Worm (Caenorhabditis elegans): Measurements from ENCODE around the gene ZK1058.3.
A peak's percentile ranks its signal among the peaks of the same experiment; 100 is the strongest.

The ZK1058.3 gene

DNA sequence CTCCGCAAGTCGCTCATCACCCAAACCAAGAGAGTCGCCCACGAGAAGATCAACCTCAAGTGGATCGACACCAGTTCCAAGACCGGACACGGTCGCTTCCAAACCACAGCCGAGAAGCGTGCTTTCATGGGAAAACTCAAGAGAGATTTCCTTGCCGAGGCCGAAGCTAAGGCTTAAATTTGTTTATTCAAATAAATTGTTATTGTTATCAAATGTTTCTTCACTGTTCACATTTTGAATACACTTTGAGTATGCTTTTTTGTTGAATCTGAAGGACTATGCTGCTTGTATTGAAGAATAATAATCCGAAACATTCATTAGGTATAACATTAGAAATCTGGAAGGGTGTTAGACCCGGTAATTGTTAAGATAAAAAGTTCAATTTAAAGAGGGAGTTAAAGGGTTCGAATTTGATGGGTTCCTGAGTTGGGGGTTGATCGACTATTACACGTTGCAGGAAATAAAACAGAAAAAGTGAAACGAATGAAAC is 49.3 kb upstream of the ZK1058.3 start (continued):
- peak; percentile 36 for TF ChIP-seq T20F7.1 (GFP tag; optimal IDR thresholded peaks at IDR 0.05)
- peak; percentile 3; the same call in 1 of the 2 replicates for TF ChIP-seq egl-43 (GFP tag; IDR thresholded peaks at IDR 0.05)
- peak; percentile 73 for TF ChIP-seq Y48G9A.11 (GFP tag; IDR thresholded peaks at IDR 0.05)
- TF ChIP-seq nhr-11 (tag; optimal IDR thresholded peaks at IDR 0.05) = no peak
- TF ChIP-seq skn-1 (tag; optimal IDR thresholded peaks at IDR 0.05) = no peak
- peak; percentile 64 for TF ChIP-seq lim-7 (GFP tag; IDR thresholded peaks at IDR 0.05)
- no peak for TF ChIP-seq nhr-76 (tag; optimal IDR thresholded peaks at IDR 0.05)
- TF ChIP-seq mxl-2 (GFP tag; conservative IDR thresholded peaks at IDR 0.05) = no peak
- peak; percentile 17 for TF ChIP-seq lin-1 (GFP tag; IDR thresholded peaks at IDR 0.05)
- TF ChIP-seq mxl-3 (GFP tag; optimal IDR thresholded peaks at IDR 0.05) = no peak
- peak; percentile 32 for TF ChIP-seq nhr-77 (tag; optimal IDR thresholded peaks at IDR 0.05)
- TF ChIP-seq lin-39 (tag; optimal IDR thresholded peaks at IDR 0.05) = no peak
- no peak for TF ChIP-seq ZK546.5 (tag; optimal IDR thresholded peaks at IDR 0.05)
- TF ChIP-seq spr-3 (GFP tag; optimal IDR thresholded peaks at IDR 0.05) = peak; percentile 54
- TF ChIP-seq lin-15B (tag; optimal IDR thresholded peaks at IDR 0.05) = no peak
- no peak for TF ChIP-seq lin-29 (GFP tag; IDR thresholded peaks at IDR 0.05)
- TF ChIP-seq daf-16 (GFP tag; optimal IDR thresholded peaks at IDR 0.05) = peak in 1 of 2 experiments; percentile 18
- peak; percentile 3 for TF ChIP-seq daf-16 (tag; optimal IDR thresholded peaks at IDR 0.05)
- peak; percentile 86 for TF ChIP-seq aly-2 (tag; optimal IDR thresholded peaks at IDR 0.05)
- no peak for TF ChIP-seq ztf-7 (tag; optimal IDR thresholded peaks at IDR 0.05)
- TF ChIP-seq F44E2.7 (GFP tag; IDR thresholded peaks at IDR 0.05) = 0 out of 2 replicates have a peak, but pooled peaks have one; percentile 17
- TF ChIP-seq rbr-2 (tag; optimal IDR thresholded peaks at IDR 0.05) = no peak
- TF ChIP-seq mep-1 (tag; optimal IDR thresholded peaks at IDR 0.05) = peak; percentile 88
- TF ChIP-seq ceh-32 (tag; optimal IDR thresholded peaks at IDR 0.05; ENCODE audit: poor library complexity) = no peak
- peak in 1 of 2 experiments; percentile 1 for TF ChIP-seq mdl-1 (tag; optimal IDR thresholded peaks at IDR 0.05)
- peak; percentile 58 for TF ChIP-seq mes-2 (tag; optimal IDR thresholded peaks at IDR 0.05; ENCODE audit: poor library complexity, severe bottlenecking)
- TF ChIP-seq nhr-102 (tag; optimal IDR thresholded peaks at IDR 0.05) = peak; percentile 56
- TF ChIP-seq gei-8 (GFP tag; optimal IDR thresholded peaks at IDR 0.05) = no peak
- no peak for TF ChIP-seq daf-12 (tag; optimal IDR thresholded peaks at IDR 0.05)
- TF ChIP-seq nhr-42 (GFP tag; IDR thresholded peaks at IDR 0.05) = 0 out of 2 replicates have a peak, but pooled peaks have one; percentile 42
- no peak for TF ChIP-seq duxl-1 (tag; optimal IDR thresholded peaks at IDR 0.05; ENCODE audit: poor library complexity)
- TF ChIP-seq F49E8.2 (tag; optimal IDR thresholded peaks at IDR 0.05; ENCODE audit: borderline replicate concordance) = peak; percentile 96
- TF ChIP-seq snpc-4 (tag; optimal IDR thresholded peaks at IDR 0.05) = no peak
- TF ChIP-seq T26A8.4 (GFP tag; IDR thresholded peaks at IDR 0.05) = peak; percentile 59; the same call in 1 of the 2 replicates
- no peak for TF ChIP-seq nhr-28 (tag; optimal IDR thresholded peaks at IDR 0.05)
- peak; percentile 27; the same call in 1 of the 2 replicates for TF ChIP-seq Y105C5A.15 (GFP tag; IDR thresholded peaks at IDR 0.05)
- TF ChIP-seq nhr-111 (GFP tag; optimal IDR thresholded peaks at IDR 0.05) = no peak
- TF ChIP-seq ceh-20 (GFP tag; IDR thresholded peaks at IDR 0.05) = no peak
- TF ChIP-seq unc-39 (tag; optimal IDR thresholded peaks at IDR 0.05) = no peak
- TF ChIP-seq zag-1 (tag; optimal IDR thresholded peaks at IDR 0.05) = no peak
- no peak for TF ChIP-seq tag-97 (GFP tag; IDR thresholded peaks at IDR 0.05)
- no peak for TF ChIP-seq zip-11 (GFP tag; IDR thresholded peaks at IDR 0.05)
- no peak for TF ChIP-seq nhr-237 (tag; optimal IDR thresholded peaks at IDR 0.05)
- TF ChIP-seq snpc-1.2 (GFP tag; IDR thresholded peaks at IDR 0.05) = peak; percentile 71
- TF ChIP-seq sdz-12 (GFP tag; optimal IDR thresholded peaks at IDR 0.05) = no peak
- TF ChIP-seq lsy-2 (tag; optimal IDR thresholded peaks at IDR 0.05) = peak; percentile 53 to 54
- no peak for TF ChIP-seq zip-2 (tag; optimal IDR thresholded peaks at IDR 0.05)
- TF ChIP-seq hif-1 (tag; optimal IDR thresholded peaks at IDR 0.05) = no peak
- no peak for TF ChIP-seq F37D6.2 (tag; optimal IDR thresholded peaks at IDR 0.05)
- no peak for TF ChIP-seq saeg-2 (GFP tag; IDR thresholded peaks at IDR 0.05)
- TF ChIP-seq unc-130 (GFP tag; optimal IDR thresholded peaks at IDR 0.05) = peak; percentile 87
- TF ChIP-seq spr-1 (tag; optimal IDR thresholded peaks at IDR 0.05) = no peak

Data from whole organism, L4 larva.